Worm (Caenorhabditis elegans) whole organism, late embryonic: Measurements from ENCODE around the gene T12G3.4.

Experiments used
- C08G9.2 ChIP-seq: sonication (generic microtip); optimal IDR thresholded peaks from 2 replicates; lab custom pipeline; 2016; ENCODE audit warnings: mild to moderate bottlenecking, missing genetic modification characterization, moderate library complexity, missing compliant biosample characterization
- F13H6.1 ChIP-seq: sonication (generic microtip); optimal IDR thresholded peaks from 2 replicates; lab custom pipeline; 2016; ENCODE audit warnings: missing genetic modification characterization, missing compliant biosample characterization
- K02D7.2 ChIP-seq: sonication (generic microtip); optimal IDR thresholded peaks from 2 replicates; lab custom pipeline; 2017; ENCODE audit warnings: mild to moderate bottlenecking, missing genetic modification characterization, missing compliant biosample characterization
- K09A11.1 ChIP-seq: sonication (generic microtip); optimal IDR thresholded peaks from 2 replicates; lab custom pipeline; 2017; ENCODE audit warnings: antibody characterized with exemption, mild to moderate bottlenecking, missing genetic modification characterization, missing compliant biosample characterization; ENCODE audit not compliant: insufficient read depth
- ahr-1 ChIP-seq: sonication (generic microtip); optimal IDR thresholded peaks from 2 replicates; lab custom pipeline; 2016; ENCODE audit warnings: missing genetic modification characterization, missing compliant biosample characterization
- ama-1 ChIP-seq: fragments of 150-350 bp; optimal IDR thresholded peaks from 2 replicates; lab custom pipeline; 2014
- ceh-14 ChIP-seq: sonication (generic microtip); optimal IDR thresholded peaks from 2 replicates; lab custom pipeline; 2016; ENCODE audit warnings: missing genotype, missing genetic modification characterization, missing compliant biosample characterization
- ceh-18 ChIP-seq: sonication (generic microtip); optimal IDR thresholded peaks from 2 replicates; lab custom pipeline; 2016; ENCODE audit warnings: missing genetic modification characterization, missing compliant biosample characterization
- ceh-19 ChIP-seq: fragments of 200-800 bp; sonication (Bioruptor generic); optimal IDR thresholded peaks from 2 replicates; lab custom pipeline; 2018; ENCODE audit warnings: mild to moderate bottlenecking, missing genetic modification characterization, missing compliant biosample characterization
- ceh-2 ChIP-seq: sonication (generic microtip); optimal IDR thresholded peaks from 2 replicates; lab custom pipeline; 2016; ENCODE audit warnings: missing genotype, missing genetic modification characterization, missing compliant biosample characterization
- ceh-22 ChIP-seq: sonication (generic microtip); optimal IDR thresholded peaks from 2 replicates; lab custom pipeline; 2017; ENCODE audit warnings: missing biosample characterization, missing genetic modification characterization
- ceh-24 ChIP-seq: sonication (generic microtip); optimal IDR thresholded peaks from 2 replicates; lab custom pipeline; 2016; ENCODE audit warnings: mild to moderate bottlenecking, missing genetic modification characterization, missing compliant biosample characterization
- ceh-34 ChIP-seq: sonication (generic microtip); optimal IDR thresholded peaks from 2 replicates; lab custom pipeline; 2016; ENCODE audit warnings: mild to moderate bottlenecking, missing genetic modification characterization, missing compliant biosample characterization
- ceh-45 ChIP-seq: fragments of 200-800 bp; sonication (Bioruptor generic); IDR thresholded peaks from 2 replicates; pipeline ENCODE4 v1.3.6; 2022; ENCODE audit warnings: missing genetic modification reagents, missing genetic modification characterization, missing compliant biosample characterization
- ceh-6 ChIP-seq: fragments of 200-800 bp; sonication (Bioruptor generic); optimal IDR thresholded peaks from 2 replicates; lab custom pipeline; 2018; ENCODE audit warnings: mild to moderate bottlenecking, missing genetic modification characterization, missing compliant biosample characterization
- ceh-9 ChIP-seq: sonication (generic microtip); optimal IDR thresholded peaks from 2 replicates; lab custom pipeline; 2016; ENCODE audit warnings: mild to moderate bottlenecking, missing genetic modification characterization, inconsistent platforms, missing compliant biosample characterization
- che-1 ChIP-seq: sonication (generic microtip); optimal IDR thresholded peaks from 2 replicates; lab custom pipeline; 2016; ENCODE audit warnings: mild to moderate bottlenecking, missing genetic modification characterization, missing compliant biosample characterization
- dmd-4 ChIP-seq: sonication (generic microtip); optimal IDR thresholded peaks from 2 replicates; lab custom pipeline; 2016; ENCODE audit warnings: borderline replicate concordance, missing genetic modification characterization, missing compliant biosample characterization
- dve-1 ChIP-seq: sonication (generic microtip); optimal IDR thresholded peaks from 2 replicates; lab custom pipeline; 2017; ENCODE audit warnings: antibody characterized with exemption, mild to moderate bottlenecking, missing genetic modification characterization, missing compliant biosample characterization
- elt-2 ChIP-seq: sonication (generic microtip); optimal IDR thresholded peaks from 2 replicates; lab custom pipeline; 2016; ENCODE audit warnings: missing genetic modification reagents, missing genetic modification characterization, missing compliant biosample characterization
- fkh-6 ChIP-seq: sonication (generic microtip); optimal IDR thresholded peaks from 2 replicates; lab custom pipeline; 2016; ENCODE audit warnings: missing genetic modification characterization, missing compliant biosample characterization
- gmeb-2 ChIP-seq: sonication (generic microtip); optimal IDR thresholded peaks from 2 replicates; lab custom pipeline; 2016; ENCODE audit warnings: missing genetic modification characterization, inconsistent platforms, missing compliant biosample characterization
- hlh-13 ChIP-seq: fragments of 200-800 bp; sonication (Bioruptor generic); optimal IDR thresholded peaks from 2 replicates; lab custom pipeline; 2018; ENCODE audit warnings: mild to moderate bottlenecking, missing genetic modification characterization, missing compliant biosample characterization
- hlh-30 ChIP-seq: sonication (generic microtip); optimal IDR thresholded peaks from 2 replicates; lab custom pipeline; 2017; ENCODE audit warnings: antibody characterized with exemption, missing genetic modification characterization, missing compliant biosample characterization; ENCODE audit not compliant: insufficient read depth
- hlh-8 ChIP-seq: sonication (generic microtip); optimal IDR thresholded peaks from 2 replicates; lab custom pipeline; 2016; ENCODE audit warnings: missing genotype, missing genetic modification characterization, missing compliant biosample characterization
- lin-11 ChIP-seq: fragments of 200-800 bp; sonication (Bioruptor generic); optimal IDR thresholded peaks from 2 replicates; lab custom pipeline; 2018; ENCODE audit warnings: mild to moderate bottlenecking, missing genetic modification characterization, missing compliant biosample characterization
- madf-2 ChIP-seq: sonication (generic microtip); optimal IDR thresholded peaks from 2 replicates; lab custom pipeline; 2017; ENCODE audit warnings: missing genetic modification characterization, missing compliant biosample characterization
- mec-3 ChIP-seq: sonication (generic microtip); optimal IDR thresholded peaks from 2 replicates; lab custom pipeline; 2016; ENCODE audit warnings: borderline replicate concordance, missing genetic modification characterization, missing compliant biosample characterization
- nhr-232 ChIP-seq: sonication (generic microtip); optimal IDR thresholded peaks from 2 replicates; lab custom pipeline; 2016; ENCODE audit warnings: missing genetic modification characterization, missing compliant biosample characterization
- npax-4 ChIP-seq: sonication (generic microtip); optimal IDR thresholded peaks from 2 replicates; lab custom pipeline; 2016; ENCODE audit warnings: missing genetic modification characterization, missing compliant biosample characterization
- odd-2 ChIP-seq: sonication (generic microtip); optimal IDR thresholded peaks from 2 replicates; lab custom pipeline; 2017; ENCODE audit warnings: antibody characterized with exemption, mild to moderate bottlenecking, missing genetic modification characterization, missing compliant biosample characterization
- pat-9 ChIP-seq: fragments of 200-800 bp; sonication (Bioruptor generic); optimal IDR thresholded peaks from 2 replicates; lab custom pipeline; 2018; ENCODE audit warnings: mild to moderate bottlenecking, missing genetic modification characterization, moderate library complexity, missing compliant biosample characterization
- pha-2 ChIP-seq: sonication (generic microtip); optimal IDR thresholded peaks from 2 replicates; lab custom pipeline; 2017; ENCODE audit warnings: mild to moderate bottlenecking, missing genetic modification characterization, missing compliant biosample characterization
- rnt-1 ChIP-seq: sonication (generic microtip); optimal IDR thresholded peaks from 2 replicates; lab custom pipeline; 2016; ENCODE audit warnings: missing genetic modification characterization, missing compliant biosample characterization
- sox-2 ChIP-seq: fragments of 200-800 bp; sonication (Bioruptor generic); IDR thresholded peaks from 2 replicates; pipeline ENCODE4 v1.3.6; 2022; ENCODE audit warnings: missing genetic modification reagents, missing genetic modification characterization, missing compliant biosample characterization
- sox-4 ChIP-seq: sonication (generic microtip); optimal IDR thresholded peaks from 2 replicates; lab custom pipeline; 2017; ENCODE audit warnings: mild to moderate bottlenecking, missing genetic modification characterization, inconsistent platforms, missing compliant biosample characterization
- tbx-7 ChIP-seq: sonication (generic microtip); optimal IDR thresholded peaks from 2 replicates; lab custom pipeline; 2016; ENCODE audit warnings: missing genotype, missing genetic modification characterization, missing compliant biosample characterization
- ttx-3 ChIP-seq: sonication (generic microtip); optimal IDR thresholded peaks from 2 replicates; lab custom pipeline; 2016; ENCODE audit warnings: missing genetic modification reagents, missing genetic modification characterization, missing compliant biosample characterization
- unc-3 ChIP-seq, 2 experiments: fragments of 200-800 bp in 1 of 2; sonication (Bioruptor generic) in 1 of 2; sonication (generic microtip) in 1 of 2; conservative IDR thresholded peaks in 1 of 2; optimal IDR thresholded peaks in 1 of 2; 2 replicates each; pipeline versions ENCODE4 v1.3.6 to Lab custom; 2016 to 2022; ENCODE audit warnings: missing compliant biosample characterization in 2 of 2, missing genetic modification characterization in 2 of 2, missing genetic modification reagents in 1 of 2
- unc-42 ChIP-seq: sonication (generic microtip); optimal IDR thresholded peaks from 2 replicates; lab custom pipeline; 2016; ENCODE audit warnings: missing genotype, missing genetic modification characterization, missing compliant biosample characterization
- unc-86 ChIP-seq: sonication (generic microtip); optimal IDR thresholded peaks from 2 replicates; lab custom pipeline; 2016; ENCODE audit warnings: missing genetic modification characterization, missing compliant biosample characterization
- zip-5 ChIP-seq: sonication (generic microtip); optimal IDR thresholded peaks from 2 replicates; lab custom pipeline; 2016; ENCODE audit warnings: missing genetic modification characterization, missing compliant biosample characterization

T12G3.4 gene

ce11 chrIV:12013120-12013519 lies 34.9 kb upstream of the T12G3.4 start, which contains the start of gene spe-17:
spe-17 (plus strand) TSS chrIV:12013420.
- TF ChIP-seq pat-9 = no peak
- no peak for TF ChIP-seq ceh-14 (tag; lab: Kevin White, UChicago)
- TF ChIP-seq hlh-8 = no peak
- no peak for TF ChIP-seq elt-2 (tag; lab: Kevin White, UChicago)
- TF ChIP-seq F13H6.1 (tag; lab: Kevin White, UChicago) = no peak
- TF ChIP-seq nhr-232 (tag; lab: Kevin White, UChicago) = no peak
- no peak for TF ChIP-seq madf-2 (tag; lab: Kevin White, UChicago)
- TF ChIP-seq odd-2 (tag; lab: Kevin White, UChicago) = no peak
- TF ChIP-seq ceh-2 (tag; lab: Kevin White, UChicago) = no peak

- no peak for TF ChIP-seq hlh-30 (tag; lab: Kevin White, UChicago)
- TF ChIP-seq, all 69 proteins: peak for 0
Measured at ce11 chrIV:12015586-12015985, 32.5 kb upstream of the T12G3.4 start, which contains the start of gene lips-6. lips-6 (minus strand) TSS chrIV:12015686.

ce11 chrIV:12018920-12019319 lies 29.1 kb upstream of the T12G3.4 start:
- TF ChIP-seq hlh-13 = no peak
- TF ChIP-seq K09A11.1 (tag; lab: Kevin White, UChicago) = no peak
- TF ChIP-seq ceh-6 (GFP tag; lab: Kevin White, UChicago) = no peak
- TF ChIP-seq K02D7.2 (tag; lab: Kevin White, UChicago) = no peak
- TF ChIP-seq tbx-7 = no peak
- no peak for TF ChIP-seq sox-4 (tag; lab: Kevin White, UChicago)
- TF ChIP-seq rnt-1 (tag; lab: Kevin White, UChicago) = no peak
- TF ChIP-seq ttx-3 (tag; lab: Kevin White, UChicago) = no peak
- TF ChIP-seq ceh-9 (tag; lab: Kevin White, UChicago) = no peak
- TF ChIP-seq ceh-24 (tag; lab: Kevin White, UChicago) = no peak
- TF ChIP-seq npax-4 = no peak
- no peak for TF ChIP-seq sox-2 (GFP tag; lab: Robert Waterston, UW)
- no peak for TF ChIP-seq elt-2 (tag; lab: Kevin White, UChicago)
- TF ChIP-seq unc-42 (tag; lab: Kevin White, UChicago) = no peak
- TF ChIP-seq hlh-30 (tag; lab: Kevin White, UChicago) = no peak
- no peak for TF ChIP-seq zip-5 (tag; lab: Kevin White, UChicago)
- no peak for TF ChIP-seq unc-3 (GFP tag; conservative IDR thresholded peaks at IDR 0.05; lab: Robert Waterston, UW)
- no peak for TF ChIP-seq unc-3 (tag; optimal IDR thresholded peaks at IDR 0.05; lab: Kevin White, UChicago)
- no peak for TF ChIP-seq ceh-34 (tag; lab: Kevin White, UChicago)
- no peak for TF ChIP-seq lin-11 (tag; lab: Kevin White, UChicago)
- no peak for TF ChIP-seq ceh-45 (GFP tag; lab: Robert Waterston, UW)

- TF ChIP-seq ama-1 (lab: Kevin White, UChicago) (no peak), mec-3 (tag; lab: Kevin White, UChicago) (no peak), odd-2 (tag; lab: Kevin White, UChicago) (no peak), che-1 (no peak), pha-2 (tag; lab: Kevin White, UChicago) (no peak), F13H6.1 (tag; lab: Kevin White, UChicago) (no peak), dmd-4 (no peak), unc-86 (no peak), ceh-45 (GFP tag; lab: Robert Waterston, UW) (no peak), ceh-22 (tag; lab: Kevin White, UChicago) (no peak), sox-4 (tag; lab: Kevin White, UChicago) (no peak), fkh-6 (tag; lab: Kevin White, UChicago) (no peak), gmeb-2 (no peak), ceh-18 (no peak), C08G9.2 (no peak), ttx-3 (tag; lab: Kevin White, UChicago) (no peak), ceh-19 (no peak), ahr-1 (no peak), dve-1 (tag; lab: Kevin White, UChicago) (no peak)
- TF ChIP-seq, all 69 proteins: peak for 0
Measured at ce11 chrIV:12021360-12021759, 26.7 kb upstream of the T12G3.4 start.
